Fruit fly (Drosophila melanogaster) whole organism, prepupa: ENCODE results near the gene CG5418.

ENCODE experiments used
- CG10631 ChIP-seq: fragments of 200-800 bp; sonication (Bioruptor generic); optimal IDR thresholded peaks from 2 replicates; lab custom pipeline; 2016; ENCODE audit warnings: missing biosample characterization, missing genetic modification characterization
- CG11294 ChIP-seq: fragments of 200-800 bp; sonication (Bioruptor generic); IDR thresholded peaks from 2 replicates; pipeline ENCODE4 v1.3.6; 2022; ENCODE audit warnings: missing biosample characterization, missing genetic modification characterization
- CG16779 ChIP-seq: fragments of 200-800 bp; sonication (Bioruptor generic); optimal IDR thresholded peaks from 3 replicates; lab custom pipeline; 2017; ENCODE audit warnings: missing biosample characterization, mild to moderate bottlenecking, missing genetic modification characterization
- CG6276 ChIP-seq: fragments of 200-800 bp; sonication (Bioruptor generic); optimal IDR thresholded peaks from 2 replicates; lab custom pipeline; 2017; ENCODE audit warnings: missing biosample characterization, mild to moderate bottlenecking, missing genetic modification characterization
- CG6808 ChIP-seq: fragments of 200-800 bp; sonication (Bioruptor generic); optimal IDR thresholded peaks from 3 replicates; lab custom pipeline; 2017; ENCODE audit warnings: missing biosample characterization, missing genetic modification characterization, mild to moderate bottlenecking, moderate library complexity, missing genetic modification reagents
- OdsH ChIP-seq: fragments of 200-800 bp; sonication (Bioruptor generic); optimal IDR thresholded peaks from 3 replicates; lab custom pipeline; 2016; ENCODE audit warnings: missing biosample characterization, missing genetic modification characterization
- cyc ChIP-seq: fragments of 200-800 bp; sonication (Bioruptor generic); optimal IDR thresholded peaks from 3 replicates; lab custom pipeline; 2016; ENCODE audit warnings: missing biosample characterization, missing genetic modification characterization
- fd59A ChIP-seq: fragments of 200-800 bp; sonication (Bioruptor generic); optimal IDR thresholded peaks from 2 replicates; lab custom pipeline; 2017; ENCODE audit warnings: missing biosample characterization, mild to moderate bottlenecking, missing genetic modification characterization, missing genetic modification reagents
- pdm3 ChIP-seq: fragments of 200-800 bp; sonication (Bioruptor generic); optimal IDR thresholded peaks from 3 replicates; lab custom pipeline; 2016; ENCODE audit warnings: missing biosample characterization, missing genetic modification characterization

dm6 chr2L:12493101-12493770 is 40.2 kb upstream of the CG5418 start:
- TF ChIP-seq CG16779 (no peak), CG11294 (no peak), CG6808 (GFP tag; lab: Kevin White, UChicago) (no peak), CG6276 (GFP tag; lab: Kevin White, UChicago) (no peak), CG10631 (GFP tag; lab: Kevin White, UChicago) (no peak), cyc (GFP tag; lab: Kevin White, UChicago) (no peak), pdm3 (no peak), OdsH (GFP tag; lab: Kevin White, UChicago) (no peak), fd59A (no peak)
